Fruit fly (Drosophila melanogaster) whole organism, embryonic: ENCODE measurements around the gene CG14357.

ENCODE experiments used
- ATbp ChIP-seq: fragments of 200-800 bp; sonication (Bioruptor generic); optimal IDR thresholded peaks from 2 replicates; lab custom pipeline; 2017; ENCODE audit warnings: missing biosample characterization, mild to moderate bottlenecking, missing genetic modification characterization, missing genetic modification reagents
- Ada2b ChIP-seq: fragments of 200-800 bp; sonication (Bioruptor generic); IDR thresholded peaks from 2 replicates; pipeline ENCODE4 v1.3.6; 2022; ENCODE audit warnings: missing biosample characterization, missing genetic modification characterization
- CG10366 ChIP-seq: fragments of 200-800 bp; sonication (Bioruptor generic); IDR thresholded peaks from 2 replicates; pipeline ENCODE4 v1.3.6; 2022; ENCODE audit warnings: missing biosample characterization, missing genetic modification characterization
- CG11247 ChIP-seq: fragments of 200-800 bp; sonication (Bioruptor generic); IDR thresholded peaks from 2 replicates; pipeline ENCODE4 v1.3.6; 2022; ENCODE audit warnings: missing biosample characterization, missing genetic modification characterization
- CG11398 ChIP-seq: fragments of 200-800 bp; sonication (Bioruptor generic); optimal IDR thresholded peaks from 2 replicates; lab custom pipeline; 2016; ENCODE audit warnings: missing biosample characterization, missing genetic modification characterization
- CG11723 ChIP-seq: fragments of 200-800 bp; sonication (Bioruptor generic); optimal IDR thresholded peaks from 2 replicates; lab custom pipeline; 2017; ENCODE audit warnings: missing biosample characterization, mild to moderate bottlenecking, missing genetic modification characterization
- CG12299 ChIP-seq: fragments of 200-800 bp; sonication (Bioruptor generic); optimal IDR thresholded peaks from 2 replicates; lab custom pipeline; 2018; ENCODE audit warnings: missing biosample characterization, mild to moderate bottlenecking, missing genetic modification characterization
- CG13424 ChIP-seq: fragments of 200-800 bp; sonication (Bioruptor generic); optimal IDR thresholded peaks from 2 replicates; lab custom pipeline; 2019; ENCODE audit warnings: missing biosample characterization, mild to moderate bottlenecking, missing genetic modification characterization, moderate library complexity
- CG14050 ChIP-seq: fragments of 200-800 bp; sonication (Bioruptor generic); IDR thresholded peaks from 3 replicates; pipeline ENCODE4 v1.3.6; 2022; ENCODE audit warnings: missing biosample characterization, missing genetic modification characterization
- CG15696 ChIP-seq: fragments of 200-800 bp; sonication (Bioruptor generic); optimal IDR thresholded peaks from 2 replicates; lab custom pipeline; 2019; ENCODE audit warnings: missing biosample characterization, mild to moderate bottlenecking, missing genetic modification characterization, moderate library complexity
- CG17385 ChIP-seq: fragments of 200-800 bp; sonication (Bioruptor generic); optimal IDR thresholded peaks from 3 replicates; lab custom pipeline; 2018; ENCODE audit warnings: missing biosample characterization, mild to moderate bottlenecking, missing genetic modification characterization
- CG2712 ChIP-seq: fragments of 200-800 bp; optimal IDR thresholded peaks from 3 replicates; lab custom pipeline; 2019; ENCODE audit warnings: missing biosample characterization, mild to moderate bottlenecking, missing genetic modification characterization, moderate library complexity
- CG2889 ChIP-seq: fragments of 200-800 bp; sonication (Bioruptor generic); IDR thresholded peaks from 3 replicates; pipeline ENCODE4 v1.3.6; 2022; ENCODE audit warnings: missing biosample characterization, missing genetic modification characterization
- CG30020 ChIP-seq: fragments of 200-800 bp; optimal IDR thresholded peaks from 2 replicates; lab custom pipeline; 2019; ENCODE audit warnings: missing biosample characterization, mild to moderate bottlenecking, missing genetic modification characterization, moderate library complexity
- CG30403 ChIP-seq: fragments of 200-800 bp; sonication (Bioruptor generic); optimal IDR thresholded peaks from 3 replicates; lab custom pipeline; 2016; ENCODE audit warnings: missing biosample characterization, missing genetic modification characterization
- CG42726 ChIP-seq: fragments of 200-800 bp; sonication (Bioruptor generic); IDR thresholded peaks from 2 replicates; pipeline ENCODE4 v1.3.6; 2022; ENCODE audit warnings: missing biosample characterization, missing genetic modification characterization; ENCODE audit not compliant: partially characterized antibody
- CG4730 ChIP-seq: fragments of 200-800 bp; sonication (Bioruptor generic); IDR thresholded peaks from 2 replicates; pipeline ENCODE4 v1.3.6; 2022; ENCODE audit warnings: missing biosample characterization, missing genetic modification characterization
- CG6654 ChIP-seq: fragments of 200-800 bp; sonication (Bioruptor generic); optimal IDR thresholded peaks from 2 replicates; lab custom pipeline; 2017; ENCODE audit warnings: missing biosample characterization, mild to moderate bottlenecking, missing genetic modification characterization
- CG6765 ChIP-seq: fragments of 200-800 bp; sonication (Bioruptor generic); optimal IDR thresholded peaks from 3 replicates; lab custom pipeline; 2017; ENCODE audit warnings: missing biosample characterization, mild to moderate bottlenecking, missing genetic modification characterization
- CG7839 ChIP-seq: fragments of 200-800 bp; sonication (Bioruptor generic); optimal IDR thresholded peaks from 3 replicates; lab custom pipeline; 2018; ENCODE audit warnings: missing biosample characterization, mild to moderate bottlenecking, missing genetic modification characterization, moderate library complexity
- CG8478 ChIP-seq: fragments of >200 bp; optimal IDR thresholded peaks from 2 replicates; lab custom pipeline; 2018
- CHES-1-like ChIP-seq: fragments of 200-800 bp; sonication (Bioruptor generic); optimal IDR thresholded peaks from 2 replicates; lab custom pipeline; 2016; ENCODE audit warnings: missing biosample characterization, missing genetic modification characterization
- Ets65A ChIP-seq: fragments of 200-800 bp; sonication (Bioruptor generic); peaks from one replicate; lab custom pipeline; 2016; ENCODE audit warnings: missing biosample characterization, missing genetic modification characterization
- HHEX ChIP-seq: fragments of 200-800 bp; sonication (Bioruptor generic); optimal IDR thresholded peaks from 3 replicates; lab custom pipeline; 2017; ENCODE audit warnings: missing biosample characterization, mild to moderate bottlenecking, missing genetic modification characterization, missing genetic modification reagents
- HLH3B ChIP-seq: fragments of 200-800 bp; sonication (Bioruptor generic); IDR thresholded peaks from 2 replicates; pipeline ENCODE4 v1.3.6; 2022; ENCODE audit warnings: missing biosample characterization, missing genetic modification characterization
- Myb ChIP-seq: fragments of 200-800 bp; sonication (Bioruptor generic); optimal IDR thresholded peaks from 2 replicates; lab custom pipeline; 2016; ENCODE audit warnings: missing biosample characterization, missing genetic modification characterization
- NC2β ChIP-seq: fragments of 200-800 bp; sonication (Bioruptor generic); optimal IDR thresholded peaks from 2 replicates; lab custom pipeline; 2016; ENCODE audit warnings: missing biosample characterization, missing genetic modification characterization
- Nf-YA ChIP-seq: fragments of 200-800 bp; sonication (Bioruptor generic); IDR thresholded peaks from 2 replicates; pipeline ENCODE4 v1.3.6; 2022; ENCODE audit warnings: missing biosample characterization, missing genetic modification characterization
- Sry-δ ChIP-seq: fragments of 200-800 bp; sonication (Bioruptor generic); optimal IDR thresholded peaks from 2 replicates; lab custom pipeline; 2016; ENCODE audit warnings: missing biosample characterization, missing genetic modification characterization
- Ssrp ChIP-seq: fragments of 200-800 bp; sonication (Bioruptor generic); optimal IDR thresholded peaks from 2 replicates; lab custom pipeline; 2018; ENCODE audit warnings: missing biosample characterization, mild to moderate bottlenecking, missing genetic modification characterization, moderate library complexity
- bab2 ChIP-seq: fragments of 200-800 bp; sonication (Bioruptor generic); optimal IDR thresholded peaks from 2 replicates; lab custom pipeline; 2016; ENCODE audit warnings: missing biosample characterization, missing genetic modification characterization
- bcd ChIP-seq: fragments of 200-800 bp; sonication (Bioruptor generic); optimal IDR thresholded peaks from 2 replicates; lab custom pipeline; 2017; ENCODE audit warnings: missing biosample characterization, mild to moderate bottlenecking, missing genetic modification characterization
- bsh ChIP-seq, 2 experiments: fragments of 200-800 bp; sonication (Bioruptor generic); optimal IDR thresholded peaks; 2 replicates each; lab custom pipeline; 2017 to 2018; ENCODE audit warnings: mild to moderate bottlenecking in 2 of 2, missing biosample characterization in 2 of 2, missing genetic modification characterization in 2 of 2, moderate library complexity in 1 of 2
- caup ChIP-seq: fragments of 200-800 bp; sonication (Bioruptor generic); optimal IDR thresholded peaks from 3 replicates; lab custom pipeline; 2017; ENCODE audit warnings: missing biosample characterization, mild to moderate bottlenecking, missing genetic modification characterization, moderate library complexity; ENCODE audit not compliant: severe bottlenecking
- crol ChIP-seq: fragments of 200-800 bp; sonication (Bioruptor generic); IDR thresholded peaks from 2 replicates; pipeline ENCODE4 v1.3.6; 2022; ENCODE audit warnings: missing biosample characterization, missing genetic modification characterization
- exex ChIP-seq: fragments of 200-800 bp; sonication (Bioruptor generic); optimal IDR thresholded peaks from 4 replicates; lab custom pipeline; 2018; ENCODE audit warnings: missing biosample characterization, mild to moderate bottlenecking, missing genetic modification characterization, moderate library complexity
- ftz-f1 ChIP-seq: fragments of 200-800 bp; sonication (Bioruptor generic); optimal IDR thresholded peaks from 2 replicates; lab custom pipeline; 2016; ENCODE audit warnings: missing biosample characterization, missing genetic modification characterization
- fu2 ChIP-seq: fragments of 200-800 bp; sonication (Bioruptor generic); optimal IDR thresholded peaks from 2 replicates; lab custom pipeline; 2016; ENCODE audit warnings: missing biosample characterization, missing genetic modification characterization
- gce ChIP-seq: fragments of 200-800 bp; sonication (Bioruptor generic); IDR thresholded peaks from 3 replicates; pipeline ENCODE4 v1.3.6; 2022; ENCODE audit warnings: missing biosample characterization, missing genetic modification characterization
- gsb-n ChIP-seq: fragments of 200-800 bp; sonication (Bioruptor generic); optimal IDR thresholded peaks from 3 replicates; lab custom pipeline; 2018; ENCODE audit warnings: missing biosample characterization, mild to moderate bottlenecking, missing genetic modification characterization
- inv ChIP-seq: fragments of 200-800 bp; sonication (Bioruptor generic); IDR thresholded peaks from 2 replicates; pipeline ENCODE4 v1.3.6; 2022; ENCODE audit warnings: missing biosample characterization, missing genetic modification characterization; ENCODE audit not compliant: partially characterized antibody
- knrl ChIP-seq: fragments of 200-800 bp; sonication (Bioruptor generic); IDR thresholded peaks from 3 replicates; pipeline ENCODE4 v1.3.6; 2022; ENCODE audit warnings: missing biosample characterization, missing genetic modification characterization; ENCODE audit not compliant: partially characterized antibody
- lilli ChIP-seq: fragments of 200-800 bp; sonication (Bioruptor generic); optimal IDR thresholded peaks from 3 replicates; lab custom pipeline; 2016; ENCODE audit warnings: missing biosample characterization, missing genetic modification characterization
- mirr ChIP-seq: fragments of 200-800 bp; sonication (Bioruptor generic); optimal IDR thresholded peaks from 3 replicates; lab custom pipeline; 2018; ENCODE audit warnings: missing biosample characterization, mild to moderate bottlenecking, missing genetic modification characterization
- peb ChIP-seq: fragments of 200-800 bp; sonication (Bioruptor generic); IDR thresholded peaks from 2 replicates; pipeline ENCODE4 v1.3.6; 2022; ENCODE audit warnings: missing biosample characterization, missing genetic modification characterization
- pho ChIP-seq: fragments of 200-800 bp; sonication (Bioruptor generic); optimal IDR thresholded peaks from 2 replicates; lab custom pipeline; 2016; ENCODE audit warnings: missing biosample characterization, missing genetic modification characterization
- pita ChIP-seq: fragments of 200-800 bp; sonication (Bioruptor generic); optimal IDR thresholded peaks from 2 replicates; lab custom pipeline; 2017; ENCODE audit warnings: missing biosample characterization, mild to moderate bottlenecking, missing genetic modification characterization
- row ChIP-seq: fragments of 200-800 bp; sonication (Bioruptor generic); IDR thresholded peaks from 3 replicates; pipeline ENCODE4 v1.3.6; 2022; ENCODE audit warnings: missing biosample characterization, missing genetic modification characterization
- stc ChIP-seq: fragments of 200-800 bp; sonication (Bioruptor generic); IDR thresholded peaks from 2 replicates; pipeline ENCODE4 v1.3.6; 2022; ENCODE audit warnings: missing biosample characterization, missing genetic modification characterization
- vvl ChIP-seq: fragments of 200-800 bp; sonication (Bioruptor generic); IDR thresholded peaks from 2 replicates; pipeline ENCODE4 v1.3.6; 2022; ENCODE audit warnings: missing biosample characterization, missing genetic modification characterization

CG14357 gene

DNA sequence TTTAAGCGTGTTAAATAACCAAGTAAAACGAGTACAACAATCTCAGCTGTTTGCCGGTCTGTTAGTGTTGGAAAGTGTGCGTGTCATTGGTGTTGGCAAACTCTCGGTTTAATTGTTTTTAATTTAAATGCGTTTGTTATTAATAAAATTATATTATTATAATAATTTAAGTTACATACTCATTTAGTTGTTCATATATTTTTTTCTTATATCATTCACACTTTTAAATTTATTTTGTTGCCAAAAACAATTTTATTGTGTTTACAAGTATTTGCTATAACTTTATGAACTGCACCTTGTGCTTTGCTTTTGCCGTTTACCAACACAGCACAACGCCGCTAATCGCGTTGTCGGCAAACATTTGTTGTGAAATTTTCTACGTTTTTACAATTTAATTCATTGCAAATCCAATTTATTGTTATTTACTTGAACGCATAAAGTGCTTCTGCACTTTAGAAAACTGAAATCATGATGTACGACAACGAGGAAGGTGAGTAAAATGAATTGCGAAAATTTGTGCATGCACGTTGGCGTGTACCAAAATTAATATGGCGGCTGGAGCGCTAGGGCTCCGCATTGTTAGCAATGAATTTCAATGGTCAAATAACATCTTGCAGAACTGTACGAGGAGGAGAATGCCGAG lies 13.6 kb upstream of the CG14357 start, which contains the start of the genes 140up and Polr2B (continued):
- TF ChIP-seq CG6765 (GFP tag; lab: Kevin White, UChicago): peak; percentile 83
- TF ChIP-seq CG30020: peak; percentile 81
- TF ChIP-seq CG30403 (GFP tag; lab: Kevin White, UChicago): peak; percentile 97
- peak; percentile 94 for TF ChIP-seq CG7839 (tag; lab: Kevin White, UChicago)
- TF ChIP-seq Nf-YA (GFP tag; lab: Robert Waterston, UW): peak; percentile 79
- peak; percentile 96 for TF ChIP-seq vvl (GFP tag; lab: Robert Waterston, UW)
- peak; percentile 90 for TF ChIP-seq CG14050 (GFP tag; lab: Robert Waterston, UW)
- TF ChIP-seq stc: peak; percentile 89
- peak; percentile 73 for TF ChIP-seq exex (tag; lab: Kevin White, UChicago)
- peak; percentile 93 for TF ChIP-seq bcd (GFP tag; lab: Kevin White, UChicago)
- TF ChIP-seq CG10366: peak; percentile 91
- peak; percentile 76 for TF ChIP-seq CHES-1-like (GFP tag; lab: Kevin White, UChicago)
- no peak for TF ChIP-seq inv (GFP tag; lab: Robert Waterston, UW)
- peak; percentile 60 for TF ChIP-seq NC2β (GFP tag; lab: Kevin White, UChicago)
- TF ChIP-seq lilli (GFP tag; lab: Kevin White, UChicago): peak; percentile 89
- peak; percentile 89 for TF ChIP-seq CG17385
- peak; percentile 79 for TF ChIP-seq bab2 (GFP tag; lab: Kevin White, UChicago)
- TF ChIP-seq Ada2b: peak; percentile 88
- TF ChIP-seq Sry-δ: peak; percentile 34
- peak; percentile 46 for TF ChIP-seq Myb (GFP tag; lab: Kevin White, UChicago)
- peak in 1 of 2 experiments; percentile 93 for TF ChIP-seq bsh (GFP tag; optimal IDR thresholded peaks at IDR 0.05; lab: Kevin White, UChicago)
- peak; percentile 73 for TF ChIP-seq fu2 (GFP tag; lab: Kevin White, UChicago)
- TF ChIP-seq HLH3B (GFP tag; lab: Robert Waterston, UW): peak; percentile 90
- TF ChIP-seq ATbp (GFP tag; lab: Kevin White, UChicago): peak; percentile 81
- no peak; the same call in 2 of the 3 replicates for TF ChIP-seq knrl
- peak; percentile 92 for TF ChIP-seq HHEX (GFP tag; lab: Kevin White, UChicago)
- peak; percentile 96 for TF ChIP-seq CG2712 (tag; lab: Kevin White, UChicago)
- no peak for TF ChIP-seq CG42726 (GFP tag; lab: Robert Waterston, UW)
- peak; percentile 85 for TF ChIP-seq CG11723 (GFP tag; lab: Kevin White, UChicago)
- peak; percentile 89 for TF ChIP-seq CG2889 (GFP tag; lab: Robert Waterston, UW)
- peak; percentile 94 for TF ChIP-seq Ets65A
- TF ChIP-seq mirr (GFP tag; lab: Kevin White, UChicago): peak; percentile 47
- peak; percentile 18 for TF ChIP-seq ftz-f1
- peak; percentile 98 for TF ChIP-seq row (GFP tag; lab: Robert Waterston, UW)
- TF ChIP-seq CG8478 (lab: Kevin White, UChicago): no peak
- TF ChIP-seq Ssrp (tag; lab: Kevin White, UChicago): peak; percentile 95
- peak; percentile 49 for TF ChIP-seq CG11398 (GFP tag; lab: Kevin White, UChicago)
- TF ChIP-seq pita (GFP tag; lab: Kevin White, UChicago): no peak
- TF ChIP-seq CG4730 (GFP tag; lab: Robert Waterston, UW): peak; percentile 88
- TF ChIP-seq caup: peak; percentile 92
- peak; percentile 50 for TF ChIP-seq CG6654 (GFP tag; lab: Kevin White, UChicago)
- TF ChIP-seq gce: peak; percentile 63; the same call in 2 of the 3 replicates
- peak; percentile 92 for TF ChIP-seq gsb-n (tag; lab: Kevin White, UChicago)
- peak; percentile 86 for TF ChIP-seq CG12299
- TF ChIP-seq pho (GFP tag; lab: Kevin White, UChicago): peak; percentile 80
- TF ChIP-seq CG11247: peak; percentile 91
- peak; percentile 95 for TF ChIP-seq CG13424 (tag; lab: Kevin White, UChicago)
- TF ChIP-seq CG15696 (tag; lab: Kevin White, UChicago): peak; percentile 93
- peak; percentile 81 for TF ChIP-seq peb (GFP tag; lab: Robert Waterston, UW)
- TF ChIP-seq crol (GFP tag; lab: Robert Waterston, UW): peak; percentile 64
